Worm (Caenorhabditis elegans): Measurements from ENCODE around the gene C52E2.3.

The C52E2.3 gene

ce11 chrII:1869120-1869519, 18.1 kb downstream of the C52E2.3 start, which contains the start of gene math-14:
math-14 (plus strand) TSS chrII:1869420.
- TF ChIP-seq vab-15 (tag; optimal IDR thresholded peaks at IDR 0.05), result no peak
- TF ChIP-seq ztf-11 (tag; optimal IDR thresholded peaks at IDR 0.05), result no peak
- TF ChIP-seq C16A3.4 (tag; optimal IDR thresholded peaks at IDR 0.05), result no peak
- no peak for TF ChIP-seq unc-30 (tag; optimal IDR thresholded peaks at IDR 0.05)
- TF ChIP-seq pag-3 (tag; optimal IDR thresholded peaks at IDR 0.05; ENCODE audit: borderline replicate concordance, insufficient read depth), result no peak
- TF ChIP-seq aha-1 (tag; optimal IDR thresholded peaks at IDR 0.05), result no peak
- no peak for TF ChIP-seq nhr-47 (tag; optimal IDR thresholded peaks at IDR 0.05)
- no peak for TF ChIP-seq snpc-4 (tag; optimal IDR thresholded peaks at IDR 0.05)
- no peak for TF ChIP-seq egl-27 (tag; optimal IDR thresholded peaks at IDR 0.05)
- TF ChIP-seq unc-130 (tag; optimal IDR thresholded peaks at IDR 0.05), result no peak
- TF ChIP-seq nhr-77 (tag; optimal IDR thresholded peaks at IDR 0.05), result no peak

ce11 chrII:1870875-1871592, 20.0 kb downstream of the C52E2.3 start, which contains the start of gene math-10:
math-10 (plus strand) TSS chrII:1871542.
- no peak for TF ChIP-seq jun-1 (tag; optimal IDR thresholded peaks at IDR 0.05)
- TF ChIP-seq F16B12.6 (tag; optimal IDR thresholded peaks at IDR 0.05), result no peak
- peak; percentile 33 for TF ChIP-seq elt-2 (tag; optimal IDR thresholded peaks at IDR 0.05)
- TF ChIP-seq aha-1 (tag; optimal IDR thresholded peaks at IDR 0.05), result no peak

- TF ChIP-seq ces-1 (GFP tag; optimal IDR thresholded peaks at IDR 0.05), result no peak
Measured at ce11 chrII:1875658-1876057, 24.6 kb downstream of the C52E2.3 start, which contains the start of gene math-13. math-13 (plus strand) TSS chrII:1875958.

- TF ChIP-seq nhr-237 (tag; optimal IDR thresholded peaks at IDR 0.05) (no peak), sptf-1 (tag; optimal IDR thresholded peaks at IDR 0.05) (no peak), ets-5 (GFP tag; IDR thresholded peaks at IDR 0.05) (no peak), ceh-82 (tag; optimal IDR thresholded peaks at IDR 0.05) (no peak), aha-1 (tag; optimal IDR thresholded peaks at IDR 0.05) (no peak), C34B4.2 (tag; optimal IDR thresholded peaks at IDR 0.05) (no peak), unc-30 (tag; optimal IDR thresholded peaks at IDR 0.05) (no peak), fkh-10 (GFP tag; optimal IDR thresholded peaks at IDR 0.05) (no peak), ztf-11 (tag; optimal IDR thresholded peaks at IDR 0.05) (no peak), rnt-1 (tag; optimal IDR thresholded peaks at IDR 0.05) (no peak), mef-2 (tag; optimal IDR thresholded peaks at IDR 0.05) (no peak), ces-1 (GFP tag; optimal IDR thresholded peaks at IDR 0.05) (no peak)
Measured at ce11 chrII:1878663-1879062, 27.6 kb downstream of the C52E2.3 start, which contains the start of gene math-16. math-16 (minus strand) TSS chrII:1878763.

ce11 chrII:1882705-1883104, 31.7 kb downstream of the C52E2.3 start, which contains the start of gene math-5:
math-5 (minus strand) TSS chrII:1882805.
- TF ChIP-seq ceh-63 (GFP tag; optimal IDR thresholded peaks at IDR 0.05) (no peak), ceh-88 (GFP tag; IDR thresholded peaks at IDR 0.05) (no peak), nhr-76 (tag; optimal IDR thresholded peaks at IDR 0.05) (no peak), C16A3.4 (tag; optimal IDR thresholded peaks at IDR 0.05) (no peak), zip-4 (GFP tag; optimal IDR thresholded peaks at IDR 0.05) (no peak), hlh-4 (tag; optimal IDR thresholded peaks at IDR 0.05) (no peak), swsn-7 (tag; optimal IDR thresholded peaks at IDR 0.05) (no peak), nhr-84 (tag; optimal IDR thresholded peaks at IDR 0.05) (no peak), aha-1 (tag; optimal IDR thresholded peaks at IDR 0.05) (no peak), unc-130 (tag; optimal IDR thresholded peaks at IDR 0.05) (no peak), C34B4.2 (tag; optimal IDR thresholded peaks at IDR 0.05) (no peak), fos-1 (tag; optimal IDR thresholded peaks at IDR 0.05) (no peak), ztf-4 (tag; optimal IDR thresholded peaks at IDR 0.05) (no peak), sup-37 (GFP tag; optimal IDR thresholded peaks at IDR 0.05) (no peak), ceh-82 (tag; optimal IDR thresholded peaks at IDR 0.05) (no peak)

All from whole organism, L1 larva.